Worm (Caenorhabditis elegans): ENCODE results near the gene frpr-5.

- TF ChIP-seq lsy-2 (tag; optimal IDR thresholded peaks at IDR 0.05) (no peak), sptf-1 (tag; optimal IDR thresholded peaks at IDR 0.05) (no peak), nhr-237 (tag; optimal IDR thresholded peaks at IDR 0.05) (no peak), nhr-76 (tag; optimal IDR thresholded peaks at IDR 0.05) (no peak), cnd-1 (tag; optimal IDR thresholded peaks at IDR 0.05) (no peak), elt-3 (tag; optimal IDR thresholded peaks at IDR 0.05) (no peak), nhr-28 (tag; optimal IDR thresholded peaks at IDR 0.05) (no peak), lin-13 (tag; optimal IDR thresholded peaks at IDR 0.05) (no peak)
Observed at ce11 chrV:13566967-13567366, 31.1 kb upstream of the frpr-5 start.
